Worm (Caenorhabditis elegans): Measurements from ENCODE around the gene msp-76.

- TF ChIP-seq pax-3 (tag; optimal IDR thresholded peaks at IDR 0.05) (no peak), C04F5.9 (tag; optimal IDR thresholded peaks at IDR 0.05) (no peak)
These were observed 8.0 kb upstream of the msp-76 start, which contains the start of gene ins-8 for ce11 chrIV:9680841-9681240.
